Worm (Caenorhabditis elegans) whole organism, L2 larva: ENCODE data around the gene cyk-4.

Experiments
- R02D3.7 ChIP-seq: fragments of 150-350 bp; optimal IDR thresholded peaks from 2 replicates; lab custom pipeline; 2014; ENCODE audit warnings: missing biosample characterization, missing genetic modification characterization
- blmp-1 ChIP-seq: sonication (generic microtip); optimal IDR thresholded peaks from 2 replicates; lab custom pipeline; 2017; ENCODE audit warnings: missing genetic modification characterization, mild to moderate bottlenecking, missing compliant biosample characterization, antibody characterized with exemption, moderate library complexity; ENCODE audit not compliant: insufficient read depth
- dmd-4 ChIP-seq: sonication (generic microtip); optimal IDR thresholded peaks from 2 replicates; lab custom pipeline; 2017; ENCODE audit warnings: missing biosample characterization, missing genetic modification characterization
- fos-1 ChIP-seq: fragments of 150-350 bp; optimal IDR thresholded peaks from 2 replicates; lab custom pipeline; 2014; ENCODE audit warnings: missing biosample characterization, missing genetic modification characterization
- lin-39 ChIP-seq: fragments of 150-350 bp; optimal IDR thresholded peaks from 2 replicates; lab custom pipeline; 2014; ENCODE audit warnings: missing biosample characterization, missing genetic modification reagents, missing genetic modification characterization
- lsy-2 ChIP-seq, 2 experiments: fragments of 150-350 bp in 1 of 2; sonication (generic microtip) in 1 of 2; optimal IDR thresholded peaks; 2 replicates each; lab custom pipeline; 2014 to 2017; ENCODE audit warnings: missing biosample characterization in 2 of 2, missing genetic modification characterization in 2 of 2
- nhr-129 ChIP-seq: fragments of 150-350 bp; optimal IDR thresholded peaks from 2 replicates; lab custom pipeline; 2014; ENCODE audit warnings: missing biosample characterization, missing genetic modification characterization
- nhr-6 ChIP-seq: fragments of 150-350 bp; optimal IDR thresholded peaks from 2 replicates; lab custom pipeline; 2014; ENCODE audit warnings: missing biosample characterization, missing genetic modification characterization

DNA sequence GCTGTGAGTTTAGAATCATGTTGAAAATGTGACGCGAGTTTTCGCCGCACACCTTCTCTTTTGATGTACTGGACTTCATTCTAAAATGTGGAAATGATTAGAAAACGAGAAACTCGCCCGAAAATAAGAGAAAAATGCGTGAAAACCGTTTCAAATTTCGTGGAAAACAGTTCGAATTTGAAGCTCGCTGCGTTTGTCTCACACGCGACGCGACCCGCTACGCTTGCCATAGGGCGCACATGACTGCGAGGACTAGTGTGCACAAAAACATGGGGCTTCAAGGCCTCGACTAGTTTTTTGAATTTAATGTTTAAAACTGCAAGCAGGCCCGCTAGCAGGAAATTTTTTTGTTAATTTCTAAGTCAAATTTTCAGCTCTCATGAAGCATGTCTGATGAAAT is at the start of gene cyk-4, which contains the start of gene pdr-1:
- TF ChIP-seq lsy-2 (tag; optimal IDR thresholded peaks at IDR 0.05; lab: Kevin White, UChicago) (no peak), nhr-129 (tag; lab: Kevin White, UChicago) (peak; percentile 71), R02D3.7 (tag; lab: Kevin White, UChicago) (no peak), blmp-1 (tag; lab: Kevin White, UChicago) (peak; percentile 30), lin-39 (tag; lab: Kevin White, UChicago) (no peak), fos-1 (no peak), dmd-4 (no peak), nhr-6 (tag; lab: Kevin White, UChicago) (no peak)
